Fruit fly (Drosophila melanogaster): ENCODE data around the gene CG42540.

DNA sequence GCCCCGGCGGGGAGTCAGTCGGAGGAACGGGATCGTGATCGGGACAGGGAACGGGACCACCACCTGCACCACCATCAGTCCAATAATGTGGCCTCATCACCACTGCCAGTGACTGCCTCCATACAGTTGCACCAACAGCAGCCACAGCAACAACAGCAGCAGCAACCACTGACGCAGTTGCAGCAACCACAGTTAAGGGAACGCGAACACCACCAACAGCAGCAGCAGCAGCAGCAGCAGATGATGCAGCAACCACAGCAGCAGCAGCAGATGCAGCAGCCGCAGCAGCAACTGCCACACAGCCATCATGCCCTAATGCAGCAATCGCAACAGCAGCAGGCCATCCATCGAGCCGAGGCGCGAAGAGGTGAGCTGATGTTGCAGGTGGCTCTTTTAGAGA lies 19.5 kb downstream of the CG42540 start:
- TF ChIP-seq usp (GFP tag; optimal IDR thresholded peaks at IDR 0.05) (no peak), Dll (optimal IDR thresholded peaks at IDR 0.05) (no peak), psq (optimal IDR thresholded peaks at IDR 0.05) (no peak)

All from whole organism.